Worm (Caenorhabditis elegans) whole organism, late embryonic: Measurements from ENCODE around the gene tsp-1.

Experiments used
- F13H6.1 ChIP-seq: sonication (generic microtip); optimal IDR thresholded peaks from 2 replicates; lab custom pipeline; 2016; ENCODE audit warnings: missing genetic modification characterization, missing compliant biosample characterization
- T23F11.4 ChIP-seq: fragments of 200-800 bp; sonication (Bioruptor generic); optimal IDR thresholded peaks from 2 replicates; lab custom pipeline; 2018; ENCODE audit warnings: mild to moderate bottlenecking, missing genetic modification characterization, missing compliant biosample characterization
- ceh-14 ChIP-seq: sonication (generic microtip); optimal IDR thresholded peaks from 2 replicates; lab custom pipeline; 2016; ENCODE audit warnings: missing genotype, missing genetic modification characterization, missing compliant biosample characterization
- ceh-18 ChIP-seq: sonication (generic microtip); optimal IDR thresholded peaks from 2 replicates; lab custom pipeline; 2016; ENCODE audit warnings: missing genetic modification characterization, missing compliant biosample characterization
- ceh-2 ChIP-seq: sonication (generic microtip); optimal IDR thresholded peaks from 2 replicates; lab custom pipeline; 2016; ENCODE audit warnings: missing genotype, missing genetic modification characterization, missing compliant biosample characterization
- ceh-24 ChIP-seq: sonication (generic microtip); optimal IDR thresholded peaks from 2 replicates; lab custom pipeline; 2016; ENCODE audit warnings: mild to moderate bottlenecking, missing genetic modification characterization, missing compliant biosample characterization
- ceh-34 ChIP-seq: sonication (generic microtip); optimal IDR thresholded peaks from 2 replicates; lab custom pipeline; 2016; ENCODE audit warnings: mild to moderate bottlenecking, missing genetic modification characterization, missing compliant biosample characterization
- ceh-9 ChIP-seq: sonication (generic microtip); optimal IDR thresholded peaks from 2 replicates; lab custom pipeline; 2016; ENCODE audit warnings: mild to moderate bottlenecking, missing genetic modification characterization, inconsistent platforms, missing compliant biosample characterization
- dmd-4 ChIP-seq: sonication (generic microtip); optimal IDR thresholded peaks from 2 replicates; lab custom pipeline; 2016; ENCODE audit warnings: borderline replicate concordance, missing genetic modification characterization, missing compliant biosample characterization
- elt-4 ChIP-seq: sonication (generic microtip); optimal IDR thresholded peaks from 2 replicates; lab custom pipeline; 2016; ENCODE audit warnings: missing genetic modification characterization, missing compliant biosample characterization
- eyg-1 ChIP-seq: sonication (generic microtip); optimal IDR thresholded peaks from 2 replicates; lab custom pipeline; 2016; ENCODE audit warnings: missing genotype, missing genetic modification characterization, missing compliant biosample characterization
- fkh-6 ChIP-seq: sonication (generic microtip); optimal IDR thresholded peaks from 2 replicates; lab custom pipeline; 2016; ENCODE audit warnings: missing genetic modification characterization, missing compliant biosample characterization
- gmeb-2 ChIP-seq: sonication (generic microtip); optimal IDR thresholded peaks from 2 replicates; lab custom pipeline; 2016; ENCODE audit warnings: missing genetic modification characterization, inconsistent platforms, missing compliant biosample characterization
- hlh-15 ChIP-seq: sonication (generic microtip); optimal IDR thresholded peaks from 2 replicates; lab custom pipeline; 2016; ENCODE audit warnings: missing genetic modification characterization, missing compliant biosample characterization
- hlh-30 ChIP-seq: sonication (generic microtip); optimal IDR thresholded peaks from 2 replicates; lab custom pipeline; 2017; ENCODE audit warnings: antibody characterized with exemption, missing genetic modification characterization, missing compliant biosample characterization; ENCODE audit not compliant: insufficient read depth
- hlh-6 ChIP-seq: sonication (generic microtip); optimal IDR thresholded peaks from 2 replicates; lab custom pipeline; 2016; ENCODE audit warnings: missing genotype, missing genetic modification characterization, missing compliant biosample characterization
- lim-6 ChIP-seq: sonication (generic microtip); optimal IDR thresholded peaks from 2 replicates; lab custom pipeline; 2016; ENCODE audit warnings: missing genetic modification characterization, missing compliant biosample characterization
- lin-11 ChIP-seq: fragments of 200-800 bp; sonication (Bioruptor generic); optimal IDR thresholded peaks from 2 replicates; lab custom pipeline; 2018; ENCODE audit warnings: mild to moderate bottlenecking, missing genetic modification characterization, missing compliant biosample characterization
- nfya-1 ChIP-seq: sonication (generic microtip); optimal IDR thresholded peaks from 2 replicates; lab custom pipeline; 2017; ENCODE audit warnings: missing genetic modification characterization, mild to moderate bottlenecking, missing compliant biosample characterization, antibody characterized with exemption, moderate library complexity
- nhr-11 ChIP-seq: fragments of 150-350 bp; optimal IDR thresholded peaks from 2 replicates; lab custom pipeline; 2014; ENCODE audit warnings: missing biosample characterization, missing genetic modification characterization
- nhr-232 ChIP-seq: sonication (generic microtip); optimal IDR thresholded peaks from 2 replicates; lab custom pipeline; 2016; ENCODE audit warnings: missing genetic modification characterization, missing compliant biosample characterization
- odd-2 ChIP-seq: sonication (generic microtip); optimal IDR thresholded peaks from 2 replicates; lab custom pipeline; 2017; ENCODE audit warnings: antibody characterized with exemption, mild to moderate bottlenecking, missing genetic modification characterization, missing compliant biosample characterization
- pax-1 ChIP-seq: fragments of 150-350 bp; optimal IDR thresholded peaks from 2 replicates; lab custom pipeline; 2014; ENCODE audit warnings: missing biosample characterization, missing genetic modification characterization
- pha-2 ChIP-seq: sonication (generic microtip); optimal IDR thresholded peaks from 2 replicates; lab custom pipeline; 2017; ENCODE audit warnings: mild to moderate bottlenecking, missing genetic modification characterization, missing compliant biosample characterization
- pqm-1 ChIP-seq: sonication (generic microtip); optimal IDR thresholded peaks from 2 replicates; lab custom pipeline; 2016; ENCODE audit warnings: missing genetic modification characterization, missing compliant biosample characterization
- ref-2 ChIP-seq: sonication (generic microtip); optimal IDR thresholded peaks from 2 replicates; lab custom pipeline; 2016; ENCODE audit warnings: missing genetic modification characterization, missing compliant biosample characterization
- rnt-1 ChIP-seq: sonication (generic microtip); optimal IDR thresholded peaks from 2 replicates; lab custom pipeline; 2016; ENCODE audit warnings: missing genetic modification characterization, missing compliant biosample characterization
- sdc-2 ChIP-seq: sonication (generic microtip); optimal IDR thresholded peaks from 2 replicates; lab custom pipeline; 2016; ENCODE audit warnings: missing genotype, missing genetic modification characterization, missing compliant biosample characterization
- sox-4 ChIP-seq: sonication (generic microtip); optimal IDR thresholded peaks from 2 replicates; lab custom pipeline; 2017; ENCODE audit warnings: mild to moderate bottlenecking, missing genetic modification characterization, inconsistent platforms, missing compliant biosample characterization
- syd-9 ChIP-seq: sonication (generic microtip); optimal IDR thresholded peaks from 2 replicates; lab custom pipeline; 2016; ENCODE audit warnings: mild to moderate bottlenecking, missing genetic modification characterization, moderate library complexity, missing compliant biosample characterization
- tbx-2 ChIP-seq: sonication (generic microtip); optimal IDR thresholded peaks from 2 replicates; lab custom pipeline; 2016; ENCODE audit warnings: missing genetic modification characterization, missing compliant biosample characterization
- tbx-7 ChIP-seq: sonication (generic microtip); optimal IDR thresholded peaks from 2 replicates; lab custom pipeline; 2016; ENCODE audit warnings: missing genotype, missing genetic modification characterization, missing compliant biosample characterization
- ttx-3 ChIP-seq: sonication (generic microtip); optimal IDR thresholded peaks from 2 replicates; lab custom pipeline; 2016; ENCODE audit warnings: missing genetic modification reagents, missing genetic modification characterization, missing compliant biosample characterization
- unc-3 ChIP-seq, 2 experiments: fragments of 200-800 bp in 1 of 2; sonication (Bioruptor generic) in 1 of 2; sonication (generic microtip) in 1 of 2; conservative IDR thresholded peaks in 1 of 2; optimal IDR thresholded peaks in 1 of 2; 2 replicates each; pipeline versions ENCODE4 v1.3.6 to Lab custom; 2016 to 2022; ENCODE audit warnings: missing compliant biosample characterization in 2 of 2, missing genetic modification characterization in 2 of 2, missing genetic modification reagents in 1 of 2
- unc-55 ChIP-seq: sonication (generic microtip); optimal IDR thresholded peaks from 2 replicates; lab custom pipeline; 2017; ENCODE audit warnings: missing biosample characterization, missing genetic modification reagents, missing genetic modification characterization
- zip-5 ChIP-seq: sonication (generic microtip); optimal IDR thresholded peaks from 2 replicates; lab custom pipeline; 2016; ENCODE audit warnings: missing genetic modification characterization, missing compliant biosample characterization

Gene tsp-1

ce11 chrIII:8268296-8268695 is 29.1 kb upstream of the tsp-1 start, which contains the start of the genes F09G8.7 and crn-7:
F09G8.7 (minus strand) TSS chrIII:8268355.
crn-7 (plus strand) TSS chrIII:8268531.
- TF ChIP-seq sdc-2 (tag; lab: Kevin White, UChicago), result no peak
- no peak for TF ChIP-seq ceh-2
- no peak for TF ChIP-seq tbx-2 (tag; lab: Kevin White, UChicago)
- no peak for TF ChIP-seq unc-55 (GFP tag; lab: Kevin White, UChicago)
- TF ChIP-seq hlh-6 (tag; lab: Kevin White, UChicago), result no peak
- TF ChIP-seq ttx-3 (tag; lab: Kevin White, UChicago), result no peak
- TF ChIP-seq ceh-14 (tag; lab: Kevin White, UChicago), result no peak
- no peak for TF ChIP-seq gmeb-2 (tag; lab: Kevin White, UChicago)

DNA sequence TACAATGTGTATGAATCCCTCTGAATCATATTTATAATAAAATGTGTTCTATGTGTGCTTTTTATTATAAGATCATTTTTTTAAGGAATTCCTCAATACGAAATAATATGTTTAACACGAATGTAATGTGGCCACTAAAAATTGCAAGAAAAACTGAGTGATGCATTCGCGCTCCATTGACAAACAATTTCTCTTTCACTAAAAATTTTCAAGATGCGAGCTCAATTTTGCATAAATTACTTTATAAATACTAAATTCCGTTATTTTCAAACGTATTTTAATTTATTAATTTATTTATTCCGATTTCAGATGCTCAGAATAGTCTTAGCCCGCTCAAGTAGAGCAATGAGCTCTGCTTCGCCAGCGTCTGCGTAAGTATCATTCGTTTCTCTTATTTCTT is 26.5 kb upstream of the tsp-1 start, which contains the start of gene mrps-9:
Gene mrps-9, plus strand, starts transcription at position 310 of the 400 bp plus-strand sequence.
- TF ChIP-seq hlh-15 (tag; lab: Kevin White, UChicago), result no peak
- peak; percentile 35 for TF ChIP-seq ceh-14 (tag; lab: Kevin White, UChicago)
- no peak for TF ChIP-seq tbx-7 (tag; lab: Kevin White, UChicago)
- no peak for TF ChIP-seq sdc-2 (tag; lab: Kevin White, UChicago)
- TF ChIP-seq T23F11.4, result no peak
- no peak for TF ChIP-seq nhr-232 (tag; lab: Kevin White, UChicago)
- TF ChIP-seq, all 69 proteins: peak for 1

DNA sequence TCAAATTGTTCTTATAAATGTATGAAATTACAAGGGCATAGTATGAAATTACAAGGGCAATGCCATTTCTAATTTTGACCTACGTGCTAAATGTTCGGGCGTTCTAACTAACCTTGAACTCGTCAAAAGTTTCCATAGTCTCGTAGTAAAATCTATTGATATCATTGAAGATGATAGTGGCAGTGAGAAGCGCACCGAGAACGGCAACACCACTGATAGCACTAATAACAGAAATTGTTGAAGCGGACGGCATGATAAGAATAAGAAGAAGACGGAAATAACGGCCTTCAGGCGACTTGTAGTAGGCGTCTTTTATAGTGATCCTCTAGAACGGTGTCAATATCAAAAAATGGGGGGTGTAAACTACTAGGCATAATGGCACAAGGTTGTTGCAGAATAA is 24.2 kb upstream of the tsp-1 start, which contains the start of gene col-91:
Gene col-91, minus strand, starts transcription at position 288 of the 400 bp plus-strand sequence.
- TF ChIP-seq elt-4 (tag; lab: Kevin White, UChicago) (no peak), lin-11 (tag; lab: Kevin White, UChicago) (no peak), rnt-1 (tag; lab: Kevin White, UChicago) (no peak), nhr-11 (tag; lab: Kevin White, UChicago) (no peak), ceh-24 (tag; lab: Kevin White, UChicago) (no peak), ceh-34 (tag; lab: Kevin White, UChicago) (no peak), T23F11.4 (no peak), pha-2 (tag; lab: Kevin White, UChicago) (no peak), hlh-30 (tag; lab: Kevin White, UChicago) (no peak), ceh-9 (no peak)

ce11 chrIII:8262599-8262998 is 23.4 kb upstream of the tsp-1 start:
- TF ChIP-seq dmd-4 (tag; lab: Kevin White, UChicago) (no peak), ttx-3 (tag; lab: Kevin White, UChicago) (no peak), eyg-1 (tag; lab: Kevin White, UChicago) (no peak), ceh-18 (tag; lab: Kevin White, UChicago) (no peak), nfya-1 (no peak), elt-4 (tag; lab: Kevin White, UChicago) (peak; percentile 94), lim-6 (tag; lab: Kevin White, UChicago) (peak; percentile 14), sdc-2 (tag; lab: Kevin White, UChicago) (peak; percentile 26), zip-5 (tag; lab: Kevin White, UChicago) (no peak), ceh-9 (peak; percentile 17), odd-2 (tag; lab: Kevin White, UChicago) (no peak), ref-2 (tag; lab: Kevin White, UChicago) (peak; percentile 28), fkh-6 (tag; lab: Kevin White, UChicago) (peak; percentile 25), pqm-1 (tag; lab: Kevin White, UChicago) (no peak), tbx-2 (tag; lab: Kevin White, UChicago) (no peak), F13H6.1 (tag; lab: Kevin White, UChicago) (no peak), pha-2 (tag; lab: Kevin White, UChicago) (no peak), unc-3 (GFP tag; conservative IDR thresholded peaks at IDR 0.05; lab: Robert Waterston, UW) (no peak), unc-3 (tag; optimal IDR thresholded peaks at IDR 0.05; lab: Kevin White, UChicago) (no peak), sox-4 (tag; lab: Kevin White, UChicago) (no peak), hlh-6 (tag; lab: Kevin White, UChicago) (peak; percentile 21), syd-9 (tag; lab: Kevin White, UChicago) (peak; percentile 29), pax-1 (no peak)
